Worm (Caenorhabditis elegans): ENCODE data around the gene wdr-5.3.
A peak's percentile ranks its signal among the peaks of the same experiment; 100 is the strongest.

- no peak for TF ChIP-seq fkh-10 (GFP tag; optimal IDR thresholded peaks at IDR 0.05)
- TF ChIP-seq sptf-1 (tag; optimal IDR thresholded peaks at IDR 0.05): no peak
- no peak for TF ChIP-seq lin-15B (tag; optimal IDR thresholded peaks at IDR 0.05)
- TF ChIP-seq nhr-76 (tag; optimal IDR thresholded peaks at IDR 0.05): no peak
- TF ChIP-seq swsn-7 (tag; optimal IDR thresholded peaks at IDR 0.05): no peak
- no peak for TF ChIP-seq aly-2 (tag; optimal IDR thresholded peaks at IDR 0.05)
- TF ChIP-seq lsy-2 (tag; optimal IDR thresholded peaks at IDR 0.05): no peak
- TF ChIP-seq blmp-1 (tag; optimal IDR thresholded peaks at IDR 0.05): peak; percentile 63
- no peak for TF ChIP-seq aha-1 (tag; optimal IDR thresholded peaks at IDR 0.05)
- TF ChIP-seq mdl-1 (tag; optimal IDR thresholded peaks at IDR 0.05): no peak
- no peak for TF ChIP-seq lin-13 (GFP tag; optimal IDR thresholded peaks at IDR 0.05)
- TF ChIP-seq snpc-4 (tag; optimal IDR thresholded peaks at IDR 0.05): no peak
- TF ChIP-seq fkh-8 (tag; optimal IDR thresholded peaks at IDR 0.05): no peak
- TF ChIP-seq nhr-12 (tag; optimal IDR thresholded peaks at IDR 0.05): no peak
Observed at ce11 chrV:10757128-10757527, 20.2 kb downstream of the wdr-5.3 start.

Data from whole organism, L1 larva.